Fruit fly (Drosophila melanogaster) whole organism, adult: ENCODE results near the gene Atg18b.

Source experiments
- CG11617 ChIP-seq: fragments of 200-800 bp; sonication (Bioruptor generic); optimal IDR thresholded peaks from 2 replicates; lab custom pipeline; 2017; ENCODE audit warnings: mild to moderate bottlenecking, missing biosample characterization, missing genetic modification reagents, missing genetic modification characterization
- CG12768 ChIP-seq: fragments of 200-800 bp; sonication (Bioruptor generic); optimal IDR thresholded peaks from 2 replicates; lab custom pipeline; 2017; ENCODE audit warnings: missing biosample characterization, missing genetic modification characterization, mild to moderate bottlenecking, moderate library complexity, missing genetic modification reagents
- CG14711 ChIP-seq: fragments of 200-800 bp; sonication (Bioruptor generic); optimal IDR thresholded peaks from 2 replicates; lab custom pipeline; 2018; ENCODE audit warnings: missing biosample characterization, mild to moderate bottlenecking, missing genetic modification characterization, moderate library complexity
- CG1620 ChIP-seq: fragments of 200-800 bp; sonication (Bioruptor generic); optimal IDR thresholded peaks from 2 replicates; lab custom pipeline; 2016; ENCODE audit warnings: missing biosample characterization, missing genetic modification characterization
- CG33017 ChIP-seq: fragments of 200-800 bp; sonication (Bioruptor generic); optimal IDR thresholded peaks from 2 replicates; lab custom pipeline; 2018; ENCODE audit warnings: missing biosample characterization, mild to moderate bottlenecking, missing genetic modification characterization, moderate library complexity
- CG5204 ChIP-seq: fragments of 200-800 bp; sonication (Bioruptor generic); optimal IDR thresholded peaks from 2 replicates; lab custom pipeline; 2016; ENCODE audit warnings: missing biosample characterization, missing genetic modification characterization
- CG7045 ChIP-seq: fragments of 200-800 bp; sonication (Bioruptor generic); optimal IDR thresholded peaks from 2 replicates; lab custom pipeline; 2017; ENCODE audit warnings: missing biosample characterization, mild to moderate bottlenecking, missing genetic modification characterization
- CG7101 ChIP-seq: fragments of 200-800 bp; sonication (Bioruptor generic); optimal IDR thresholded peaks from 2 replicates; lab custom pipeline; 2018; ENCODE audit warnings: missing biosample characterization, mild to moderate bottlenecking, missing genetic modification characterization, moderate library complexity
- Clk ChIP-seq: fragments of 200-800 bp; sonication (Bioruptor generic); optimal IDR thresholded peaks from 2 replicates; lab custom pipeline; 2017; ENCODE audit warnings: missing biosample characterization, missing genetic modification characterization
- Crg-1 ChIP-seq: fragments of 200-800 bp; sonication (Bioruptor generic); optimal IDR thresholded peaks from 2 replicates; lab custom pipeline; 2016; ENCODE audit warnings: missing biosample characterization, missing genetic modification characterization
- Hr96 ChIP-seq: fragments of 200-800 bp; sonication (Bioruptor generic); optimal IDR thresholded peaks from 2 replicates; lab custom pipeline; 2016; ENCODE audit warnings: missing biosample characterization, missing genetic modification characterization
- Mnt ChIP-seq: fragments of 200-800 bp; sonication (Bioruptor generic); optimal IDR thresholded peaks from 2 replicates; lab custom pipeline; 2016; ENCODE audit warnings: missing biosample characterization, mild to moderate bottlenecking, missing genetic modification characterization
- bab1 ChIP-seq: fragments of 200-800 bp; sonication (Bioruptor generic); optimal IDR thresholded peaks from 3 replicates; lab custom pipeline; 2019; ENCODE audit warnings: missing biosample characterization, mild to moderate bottlenecking, missing genetic modification characterization, moderate library complexity
- cic ChIP-seq: fragments of 200-800 bp; sonication (Bioruptor generic); optimal IDR thresholded peaks from 2 replicates; lab custom pipeline; 2017; ENCODE audit warnings: missing biosample characterization, mild to moderate bottlenecking, missing genetic modification characterization, moderate library complexity
- cnc ChIP-seq, 2 experiments: fragments of >200 bp; optimal IDR thresholded peaks; 2 replicates each; lab custom pipeline; 2017
- kay ChIP-seq: fragments of 200-800 bp; sonication (Bioruptor generic); peaks from one replicate; lab custom pipeline; 2016; ENCODE audit warnings: missing biosample characterization, missing genetic modification characterization, borderline replicate concordance
- ovo ChIP-seq: fragments of 200-800 bp; sonication (Bioruptor generic); optimal IDR thresholded peaks from 2 replicates; lab custom pipeline; 2016; ENCODE audit warnings: missing biosample characterization, missing genetic modification characterization
- pad ChIP-seq: fragments of 200-800 bp; sonication (Bioruptor generic); optimal IDR thresholded peaks from 3 replicates; lab custom pipeline; 2017; ENCODE audit warnings: missing biosample characterization, missing genetic modification characterization, mild to moderate bottlenecking, moderate library complexity, missing genetic modification reagents
- tj ChIP-seq: fragments of 200-800 bp; sonication (Bioruptor generic); optimal IDR thresholded peaks from 3 replicates; lab custom pipeline; 2017; ENCODE audit warnings: missing biosample characterization, mild to moderate bottlenecking, missing genetic modification characterization, moderate library complexity
- toe ChIP-seq: fragments of 200-800 bp; sonication (Bioruptor generic); optimal IDR thresholded peaks from 2 replicates; lab custom pipeline; 2016; ENCODE audit warnings: missing biosample characterization, missing genetic modification characterization

Atg18b gene

DNA sequence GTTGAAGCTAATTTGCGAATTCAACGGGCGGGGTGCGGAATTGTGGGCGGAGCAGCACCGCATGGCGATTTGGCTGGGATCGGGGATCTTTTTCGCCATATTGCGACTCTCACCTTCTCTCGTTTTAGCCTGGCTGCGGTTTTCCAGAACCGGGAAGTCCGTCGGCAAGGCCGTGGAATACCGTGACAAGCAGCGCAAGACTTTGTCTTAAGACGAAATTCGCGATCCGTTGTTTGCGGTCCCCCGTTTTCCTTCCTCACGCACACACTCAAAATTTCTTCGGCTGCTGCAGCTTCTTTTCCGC lies 41.2 kb downstream of the Atg18b start:
- TF ChIP-seq tj (GFP tag; lab: Kevin White, UChicago): no peak
- no peak for TF ChIP-seq toe (GFP tag; lab: Kevin White, UChicago)
- TF ChIP-seq CG1620 (GFP tag; lab: Kevin White, UChicago): no peak
- TF ChIP-seq Clk (GFP tag; lab: Kevin White, UChicago): no peak
- TF ChIP-seq CG12768 (GFP tag; lab: Kevin White, UChicago): no peak
- no peak for TF ChIP-seq Mnt (GFP tag; lab: Kevin White, UChicago)
- TF ChIP-seq CG11617 (GFP tag; lab: Kevin White, UChicago): no peak
- TF ChIP-seq cnc (optimal IDR thresholded peaks at IDR 0.05; lab: Kevin White, UChicago): no peak
- no peak for TF ChIP-seq CG5204
- no peak for TF ChIP-seq Crg-1 (GFP tag; lab: Kevin White, UChicago)

DNA sequence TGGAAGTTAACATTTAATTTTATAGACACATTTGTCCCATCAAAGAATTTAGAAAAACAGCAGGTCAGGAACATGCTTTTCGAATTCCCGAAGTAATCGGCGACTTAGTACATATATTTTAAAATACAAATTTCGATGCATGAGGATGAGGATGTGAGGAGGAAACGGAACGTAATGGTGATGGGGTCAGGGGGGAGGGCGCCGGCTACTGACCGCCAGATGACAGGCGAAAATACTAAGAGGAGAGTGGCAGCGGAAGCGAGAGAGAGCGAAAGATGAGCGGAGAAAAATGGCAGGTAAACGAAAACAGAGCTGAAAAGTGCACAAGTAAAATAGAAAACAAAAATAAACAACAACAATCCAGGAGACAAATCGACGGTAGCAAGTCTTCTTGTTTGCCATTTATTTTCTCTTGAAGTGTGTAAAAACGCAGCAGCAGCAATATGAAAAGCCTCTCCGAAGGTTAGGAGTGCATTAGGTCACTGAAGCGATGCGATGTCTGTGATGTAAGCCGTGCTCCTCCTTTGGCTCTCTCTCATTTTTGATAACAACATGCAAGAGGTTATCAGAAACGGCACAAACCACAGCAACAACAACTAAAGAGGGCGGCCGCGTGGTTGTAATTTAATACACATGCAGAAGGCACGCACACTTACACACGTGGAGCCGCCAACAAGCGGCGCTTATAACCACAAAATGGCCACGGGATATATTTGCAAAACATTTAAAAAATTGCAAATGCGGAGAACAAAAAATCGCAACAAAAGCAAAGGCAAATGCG lies 41.7 kb downstream of the Atg18b start:
- TF ChIP-seq cic: peak; percentile 42
- peak; percentile 88 for TF ChIP-seq Mnt (GFP tag; lab: Kevin White, UChicago)
- peak; percentile 41 for TF ChIP-seq tj (GFP tag; lab: Kevin White, UChicago)
- no peak for TF ChIP-seq CG5204
- TF ChIP-seq kay (GFP tag; lab: Kevin White, UChicago): no peak
- TF ChIP-seq Crg-1 (GFP tag; lab: Kevin White, UChicago): peak; percentile 10

DNA sequence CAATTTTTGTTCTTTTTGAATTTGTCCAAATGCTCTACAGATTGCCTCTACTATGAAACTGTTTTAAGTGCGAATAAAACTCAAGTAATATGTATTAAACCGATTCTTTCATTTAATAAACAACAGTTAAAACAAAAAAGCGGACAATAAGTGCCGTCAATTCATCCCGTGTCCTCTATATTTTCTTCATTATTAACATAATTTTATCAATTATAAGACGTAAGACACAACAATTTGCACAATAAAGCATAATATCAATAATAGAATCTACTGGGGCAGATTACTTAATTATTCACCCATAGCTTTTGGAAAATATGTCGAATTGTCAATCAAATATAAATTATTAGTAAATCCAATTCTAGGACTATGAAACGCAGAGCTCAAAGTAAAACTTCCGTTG lies 47.5 kb downstream of the Atg18b start, which contains the start of gene CG31627:
Gene CG31627 (plus strand): TSS at position 301 of the 400 bp plus-strand sequence.
- TF ChIP-seq CG14711 (tag; lab: Kevin White, UChicago) (no peak), CG11617 (GFP tag; lab: Kevin White, UChicago) (no peak), cnc (optimal IDR thresholded peaks at IDR 0.05; lab: Kevin White, UChicago) (no peak), Hr96 (GFP tag; lab: Kevin White, UChicago) (no peak), Crg-1 (GFP tag; lab: Kevin White, UChicago) (no peak), bab1 (no peak), ovo (GFP tag; lab: Kevin White, UChicago) (no peak), CG12768 (GFP tag; lab: Kevin White, UChicago) (no peak), Clk (GFP tag; lab: Kevin White, UChicago) (no peak), CG7045 (no peak), CG5204 (no peak), pad (GFP tag; lab: Kevin White, UChicago) (no peak), cic (no peak), tj (GFP tag; lab: Kevin White, UChicago) (no peak), toe (GFP tag; lab: Kevin White, UChicago) (no peak), CG1620 (GFP tag; lab: Kevin White, UChicago) (no peak)

- TF ChIP-seq CG1620 (GFP tag; lab: Kevin White, UChicago) (no peak), bab1 (no peak), pad (GFP tag; lab: Kevin White, UChicago) (no peak), cic (no peak), CG7045 (no peak), Mnt (GFP tag; lab: Kevin White, UChicago) (no peak), tj (GFP tag; lab: Kevin White, UChicago) (no peak), CG7101 (tag; lab: Kevin White, UChicago) (no peak), CG5204 (no peak), ovo (GFP tag; lab: Kevin White, UChicago) (no peak), toe (GFP tag; lab: Kevin White, UChicago) (no peak), cnc (optimal IDR thresholded peaks at IDR 0.05; lab: Kevin White, UChicago) (no peak), CG11617 (GFP tag; lab: Kevin White, UChicago) (no peak), Clk (GFP tag; lab: Kevin White, UChicago) (no peak), Crg-1 (GFP tag; lab: Kevin White, UChicago) (no peak)
These were observed 50.5 kb downstream of the Atg18b start for dm6 chr2L:21169863-21170262.

- TF ChIP-seq Mnt (GFP tag; lab: Kevin White, UChicago): no peak
- TF ChIP-seq Hr96 (GFP tag; lab: Kevin White, UChicago): no peak
- no peak for TF ChIP-seq Crg-1 (GFP tag; lab: Kevin White, UChicago)
- no peak for TF ChIP-seq CG7101 (tag; lab: Kevin White, UChicago)
- TF ChIP-seq CG1620 (GFP tag; lab: Kevin White, UChicago): no peak
- TF ChIP-seq CG7045: peak; percentile 2
- TF ChIP-seq tj (GFP tag; lab: Kevin White, UChicago): no peak
- no peak for TF ChIP-seq cnc (optimal IDR thresholded peaks at IDR 0.05; lab: Kevin White, UChicago)
- peak; percentile 43 for TF ChIP-seq CG12768 (GFP tag; lab: Kevin White, UChicago)
- TF ChIP-seq CG14711 (tag; lab: Kevin White, UChicago): no peak
- TF ChIP-seq toe (GFP tag; lab: Kevin White, UChicago): no peak
- TF ChIP-seq bab1: no peak
- no peak for TF ChIP-seq CG33017 (tag; lab: Kevin White, UChicago)
- TF ChIP-seq Clk (GFP tag; lab: Kevin White, UChicago): no peak
- no peak for TF ChIP-seq ovo (GFP tag; lab: Kevin White, UChicago)
- no peak for TF ChIP-seq kay (GFP tag; lab: Kevin White, UChicago)
- no peak for TF ChIP-seq CG5204
- peak; percentile 12 for TF ChIP-seq cic
- TF ChIP-seq CG11617 (GFP tag; lab: Kevin White, UChicago): no peak
- TF ChIP-seq pad (GFP tag; lab: Kevin White, UChicago): no peak
These were observed 51.2 kb downstream of the Atg18b start for dm6 chr2L:21169160-21169624.
